Fruit fly (Drosophila melanogaster) ovary, adult (tissue): ENCODE results near the gene Bhmt.

Source experiments
- CG17801 ChIP-seq: fragments of 200-800 bp; optimal IDR thresholded peaks from 2 replicates; lab custom pipeline; 2019; ENCODE audit warnings: missing biosample characterization, mild to moderate bottlenecking, missing genetic modification characterization, moderate library complexity; ENCODE audit not compliant: partially characterized antibody

The Bhmt gene

DNA sequence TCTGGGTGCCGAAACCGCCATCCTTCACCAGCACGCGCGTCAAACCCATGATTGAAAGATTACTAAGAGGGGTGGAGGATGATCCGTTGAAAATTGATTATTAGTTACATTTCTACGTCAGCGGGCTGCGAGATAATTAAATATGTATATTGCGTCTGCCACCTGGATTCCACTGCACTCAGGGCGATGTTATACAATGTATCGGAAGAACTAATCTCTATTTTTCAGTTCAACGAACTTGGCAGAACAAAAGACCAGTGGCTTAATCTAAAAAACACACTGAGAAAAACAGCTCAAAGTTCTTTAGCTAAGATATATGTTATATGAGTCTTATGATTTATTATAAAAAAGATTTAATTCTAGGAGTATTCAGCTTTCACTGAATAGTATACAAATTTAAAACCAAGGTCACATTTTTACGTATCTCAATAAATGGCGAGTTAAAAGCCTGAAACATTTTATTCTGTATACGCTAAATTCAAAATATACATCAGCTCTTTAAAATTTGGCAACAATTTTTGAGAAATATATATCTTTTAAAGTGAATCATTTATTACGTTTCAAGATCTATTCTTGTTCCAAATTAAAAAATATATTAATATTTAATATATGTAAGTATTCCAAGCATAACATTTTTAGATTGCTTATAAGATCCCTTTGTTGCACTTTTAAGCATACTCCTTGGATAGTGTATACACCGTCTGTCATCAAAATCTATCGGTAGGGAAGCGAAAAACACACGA, 3.4 kb downstream of the Bhmt start:
- no peak for TF ChIP-seq CG17801 (GFP tag; lab: Kevin White, UChicago)

DNA sequence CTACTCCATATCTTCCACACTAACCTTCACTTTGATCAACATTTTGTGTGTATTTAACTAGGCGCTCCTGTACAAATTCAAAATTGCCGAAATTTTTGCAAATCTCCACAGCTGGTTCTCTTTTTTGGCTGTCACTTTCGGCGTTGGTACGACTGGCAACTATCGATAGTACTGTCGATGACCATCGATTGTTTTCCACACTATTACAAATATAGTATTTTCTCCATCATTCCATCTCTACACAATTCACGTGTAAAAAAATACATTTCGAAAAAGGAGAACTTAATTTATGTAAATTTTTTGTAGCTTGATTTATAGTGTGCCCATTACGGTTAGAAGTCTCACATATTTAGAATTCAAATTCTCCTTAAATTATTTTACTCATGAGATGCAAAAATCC, 5.4 kb downstream of the Bhmt start, which contains the start of gene Nedd8:
Gene Nedd8, minus strand, starts transcription at position 164 of the 400 bp plus-strand sequence.
- peak; percentile 31 for TF ChIP-seq CG17801 (GFP tag; lab: Kevin White, UChicago)

DNA sequence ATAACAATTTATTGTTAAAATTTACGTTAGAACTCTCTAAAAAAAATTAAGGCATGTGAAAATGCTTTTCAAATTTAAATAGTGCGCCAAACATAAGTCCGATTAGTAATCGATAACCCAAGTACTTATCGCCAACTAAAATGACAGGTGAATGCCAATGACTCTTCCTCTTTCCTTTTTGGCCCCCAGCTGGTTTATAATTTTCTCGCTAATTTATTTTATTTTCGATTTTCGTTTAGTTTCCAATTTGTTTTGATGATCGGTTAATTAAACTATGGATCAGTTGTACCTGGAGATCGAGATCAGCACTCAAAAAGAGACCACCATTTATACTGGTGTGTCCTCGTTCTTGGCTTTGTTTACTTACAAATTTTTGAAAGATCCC, 8.4 kb downstream of the Bhmt start, which contains the start of gene CG10428:
Gene CG10428, plus strand, starts transcription at position 161 of the 385 bp plus-strand sequence.
- TF ChIP-seq CG17801 (GFP tag; lab: Kevin White, UChicago): no peak

DNA sequence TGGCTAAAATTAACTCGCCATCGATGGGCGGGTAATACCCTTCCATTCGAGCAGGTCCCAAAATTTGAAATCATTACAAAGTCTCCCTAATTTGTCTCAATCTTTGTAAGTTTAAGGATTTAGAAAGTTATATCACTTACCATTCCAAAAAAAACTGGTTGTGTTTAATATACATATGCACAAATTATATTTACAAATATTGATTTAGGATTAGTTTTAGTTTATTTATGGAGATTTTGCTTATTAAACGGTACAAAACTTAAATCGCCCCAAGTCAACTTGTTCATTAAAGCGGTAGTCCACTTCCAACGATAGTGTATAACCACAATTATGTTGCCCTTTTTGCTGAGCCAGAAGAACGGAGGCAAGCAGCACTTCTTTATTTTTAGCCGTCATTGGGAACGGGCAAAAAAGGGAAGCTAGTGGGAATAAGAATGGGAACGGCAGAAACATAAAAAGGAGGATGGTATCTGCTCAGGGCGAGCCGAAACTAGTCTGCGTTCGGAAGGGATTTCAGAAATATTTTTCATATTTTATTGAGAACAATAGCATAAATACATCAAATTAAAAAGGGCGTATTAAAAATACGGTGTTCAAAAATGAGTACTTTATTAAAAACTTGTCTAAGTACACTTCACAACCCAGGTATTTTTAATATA, 8.9 kb downstream of the Bhmt start:
- TF ChIP-seq CG17801 (GFP tag; lab: Kevin White, UChicago): no peak

DNA sequence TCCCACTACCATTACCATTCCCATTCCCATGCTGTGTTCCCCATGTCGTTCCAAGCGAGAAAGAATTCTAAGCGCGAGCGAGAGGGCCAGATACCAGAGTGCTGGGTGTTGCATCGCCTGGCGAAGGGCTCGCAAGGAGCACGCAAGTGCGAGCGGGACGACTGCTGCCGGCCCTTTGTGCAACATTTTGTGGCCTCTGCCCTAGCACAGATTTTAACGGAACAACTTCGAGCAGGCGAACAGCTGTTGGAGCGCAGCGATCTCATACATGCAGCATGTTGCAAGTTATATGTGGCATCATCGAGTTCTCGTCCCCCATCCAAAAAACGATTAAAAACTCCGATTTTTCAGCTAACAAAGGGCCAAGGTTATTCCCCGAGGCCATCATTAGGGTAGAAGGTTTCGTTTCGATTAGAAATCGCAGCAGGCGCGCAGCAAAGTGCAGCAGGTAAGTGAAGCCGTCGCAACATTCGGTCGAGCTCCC, 9.6 kb downstream of the Bhmt start:
- no peak for TF ChIP-seq CG17801 (GFP tag; lab: Kevin White, UChicago)

DNA sequence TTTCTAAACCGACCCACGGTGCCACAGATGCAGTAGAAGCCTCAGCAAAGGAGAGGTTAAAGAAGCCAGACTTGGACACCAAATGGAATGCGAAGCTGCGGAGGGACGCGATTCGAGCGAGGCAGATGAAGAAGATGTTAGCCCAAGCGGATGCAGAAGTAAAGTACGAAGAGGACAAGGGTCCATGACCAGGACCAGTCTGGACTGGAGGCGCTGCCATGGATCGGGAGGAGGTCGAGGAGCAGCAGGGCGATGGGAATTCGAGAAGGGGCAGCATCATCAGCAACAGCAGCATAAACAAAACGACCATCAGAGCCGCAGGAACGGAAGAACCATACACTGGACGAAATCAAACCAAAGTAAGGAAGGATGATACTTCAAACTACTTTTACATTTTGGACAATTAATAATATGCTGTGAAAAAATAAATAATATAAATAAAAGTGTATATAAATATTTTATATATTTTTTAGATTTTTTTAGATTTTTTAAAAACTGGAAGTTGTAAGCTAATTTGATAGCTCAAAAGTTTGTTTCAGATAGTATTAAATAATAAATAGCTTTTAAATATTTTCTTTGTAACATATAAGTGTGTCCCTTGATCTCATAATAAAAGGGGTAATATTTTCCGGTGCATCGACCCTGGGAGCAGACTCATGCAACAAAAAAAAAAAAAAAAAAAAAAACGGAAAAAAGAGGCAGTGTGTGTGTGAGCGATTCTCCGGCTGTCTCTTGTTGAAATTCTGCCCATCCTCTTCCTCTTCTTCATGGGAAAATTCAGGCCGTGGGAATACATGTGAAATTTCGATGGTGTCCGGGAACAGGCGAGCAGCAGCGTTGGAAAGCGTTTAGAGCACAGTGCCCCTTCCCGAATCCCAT, 10.2 kb downstream of the Bhmt start:
- TF ChIP-seq CG17801 (GFP tag; lab: Kevin White, UChicago): no peak

DNA sequence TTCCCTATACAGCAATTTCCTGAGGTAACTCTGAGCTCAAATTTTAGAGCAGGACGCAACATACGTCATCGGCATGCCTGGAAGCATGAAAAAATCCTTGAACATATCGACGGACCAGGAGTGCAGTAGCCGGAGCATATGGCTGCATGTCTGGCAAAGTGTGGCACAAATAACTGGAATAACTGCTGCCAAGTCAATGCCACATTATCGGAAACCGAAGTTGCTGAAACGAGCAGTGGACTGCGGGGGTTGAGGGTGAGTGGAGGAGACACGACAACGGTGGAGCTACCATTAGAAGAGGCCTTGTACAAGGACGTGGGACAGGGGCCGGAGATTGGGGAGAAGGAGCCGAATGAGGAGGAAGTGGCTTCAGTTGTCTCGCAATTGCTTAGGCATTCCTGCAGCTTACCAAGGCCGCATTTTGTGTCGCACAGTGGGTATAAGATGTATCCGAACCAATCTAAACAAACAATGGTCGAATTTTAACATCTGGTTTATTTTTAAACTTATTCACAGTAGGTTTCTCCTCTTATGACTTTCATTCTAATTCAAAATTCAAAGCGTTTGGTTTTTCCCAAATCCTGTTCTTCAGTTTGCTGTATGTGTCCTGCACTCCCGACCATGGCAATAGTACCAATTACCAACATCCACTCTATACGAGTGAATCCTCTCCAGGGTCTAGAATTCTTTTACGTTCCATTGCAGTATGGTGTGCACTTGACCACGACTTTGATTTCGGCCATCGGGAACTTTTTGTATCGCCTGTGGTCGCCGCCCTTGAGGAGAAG, 11.2 kb downstream of the Bhmt start, which contains the start of gene CG46304:
Gene CG46304, plus strand, starts transcription at position 541 of the 788 bp plus-strand sequence.
- no peak for TF ChIP-seq CG17801 (GFP tag; lab: Kevin White, UChicago)

DNA sequence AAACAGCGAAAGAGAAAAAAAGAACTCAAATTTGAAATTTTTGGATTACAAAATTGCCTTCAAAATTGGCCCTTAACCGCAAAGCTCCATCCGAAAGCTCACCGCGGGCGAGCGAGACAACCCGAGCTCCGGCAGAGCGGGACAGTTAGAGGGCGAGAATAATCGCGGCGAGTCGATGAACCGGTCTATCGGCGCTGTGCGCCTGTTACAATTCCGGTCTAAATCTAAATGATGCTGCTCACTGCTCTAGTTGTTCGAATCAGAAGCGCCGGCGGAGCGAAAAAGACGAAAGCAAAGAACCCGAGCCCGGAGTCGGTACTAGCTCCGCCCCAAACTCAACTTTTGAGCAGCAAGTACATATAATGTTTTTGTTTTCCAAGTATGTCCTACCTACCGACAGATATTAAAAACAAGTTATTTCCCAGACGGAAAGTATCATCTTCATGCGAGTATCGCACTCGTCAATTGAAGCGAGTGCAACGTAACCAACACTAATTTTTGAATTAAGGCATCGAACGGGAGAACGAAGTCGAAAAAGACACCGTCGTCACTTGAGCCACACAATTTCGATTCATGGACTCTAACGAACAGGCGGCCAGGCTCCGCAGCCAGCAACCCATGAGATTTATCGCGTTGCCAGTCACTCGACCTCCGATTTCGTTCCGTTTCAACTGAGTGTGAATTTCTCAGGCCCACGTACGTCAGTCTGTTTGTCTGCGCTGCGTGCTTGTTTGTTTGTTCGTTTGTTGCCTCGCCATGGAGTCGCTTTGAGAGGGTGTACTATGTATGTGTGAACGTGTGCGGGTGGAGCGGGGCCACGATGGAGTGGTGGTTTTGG, 12.7 kb downstream of the Bhmt start:
- no peak for TF ChIP-seq CG17801 (GFP tag; lab: Kevin White, UChicago)

DNA sequence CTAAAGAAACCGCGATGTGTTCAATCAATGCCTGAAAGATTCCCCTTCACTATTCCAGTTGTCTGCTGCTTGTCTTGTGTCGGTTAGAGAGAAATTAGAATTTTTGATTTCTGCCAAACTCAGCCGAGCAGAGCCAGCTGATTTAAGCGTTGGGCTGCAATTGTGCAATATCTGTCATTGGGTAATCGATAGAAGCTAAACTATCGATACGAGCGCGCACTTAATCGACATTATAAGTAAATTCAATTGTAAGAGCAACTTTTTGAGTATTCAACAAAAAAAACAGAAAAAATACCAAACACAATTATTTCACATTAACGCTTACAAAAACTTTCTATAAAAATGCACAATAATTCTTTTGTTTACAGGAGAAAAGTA, 13.3 kb downstream of the Bhmt start, which contains the start of gene ssp3:
Gene ssp3, minus strand, starts transcription at position 164 of the 378 bp plus-strand sequence.
- TF ChIP-seq CG17801 (GFP tag; lab: Kevin White, UChicago): no peak

DNA sequence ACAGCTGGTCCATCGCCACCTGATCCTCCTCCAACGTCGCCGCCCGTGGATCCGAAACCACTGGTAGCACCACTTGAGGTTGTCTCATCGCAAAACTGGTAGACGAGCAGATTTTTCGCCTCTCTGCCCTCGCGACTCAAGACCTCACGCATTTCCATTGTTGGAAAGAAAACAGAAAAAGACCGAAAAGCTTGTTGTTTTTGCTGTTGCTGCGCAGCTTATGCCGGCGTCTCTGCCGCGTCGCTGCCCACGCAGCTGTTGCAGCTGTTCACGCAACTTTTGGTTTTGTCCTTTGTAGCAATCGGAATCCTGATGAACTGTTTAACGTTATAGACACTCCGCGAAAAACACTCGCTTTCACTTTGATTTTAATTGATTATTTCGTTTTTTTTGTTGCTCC, 13.8 kb downstream of the Bhmt start:
- TF ChIP-seq CG17801 (GFP tag; lab: Kevin White, UChicago): no peak

DNA sequence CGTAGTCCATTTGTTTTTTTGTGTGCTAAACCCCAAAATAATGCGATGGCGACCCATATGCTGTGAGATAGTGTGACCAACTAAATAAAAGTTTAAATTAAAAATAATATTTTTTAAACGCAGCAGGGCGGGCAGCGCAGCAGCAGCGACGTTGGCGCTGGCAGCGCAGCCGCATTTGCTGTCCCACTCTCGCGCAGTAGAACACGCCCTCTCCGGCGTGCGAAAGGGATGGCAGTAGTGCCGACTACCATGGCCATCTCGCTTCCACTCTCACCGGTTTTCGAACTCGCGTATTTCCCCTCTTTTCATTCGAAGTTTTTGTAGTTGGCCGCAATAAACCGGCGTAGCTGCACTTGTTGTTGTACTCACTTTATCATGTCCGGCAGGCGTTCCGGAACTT, 21.1 kb downstream of the Bhmt start:
- peak; percentile 12 for TF ChIP-seq CG17801 (GFP tag; lab: Kevin White, UChicago)

DNA sequence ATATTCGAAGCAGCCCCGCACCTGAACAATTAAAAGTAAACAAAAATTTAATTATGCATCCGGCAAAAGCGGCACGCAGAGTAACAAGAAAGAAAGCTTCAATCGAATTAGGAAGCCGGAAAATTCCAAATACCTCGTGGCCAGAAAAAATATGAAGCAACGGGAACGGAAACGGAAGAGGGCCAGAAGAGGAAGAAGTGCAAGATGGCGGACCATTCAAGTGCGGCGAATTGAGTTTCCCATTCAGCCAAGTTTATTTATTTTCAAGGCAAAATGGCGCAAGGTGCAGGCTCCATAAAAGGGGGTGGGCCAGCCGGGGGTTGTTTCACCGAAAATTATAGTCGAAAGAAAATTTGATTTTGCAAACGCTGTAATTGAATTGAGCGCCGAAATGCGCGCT, 22.5 kb downstream of the Bhmt start:
- no peak for TF ChIP-seq CG17801 (GFP tag; lab: Kevin White, UChicago)

DNA sequence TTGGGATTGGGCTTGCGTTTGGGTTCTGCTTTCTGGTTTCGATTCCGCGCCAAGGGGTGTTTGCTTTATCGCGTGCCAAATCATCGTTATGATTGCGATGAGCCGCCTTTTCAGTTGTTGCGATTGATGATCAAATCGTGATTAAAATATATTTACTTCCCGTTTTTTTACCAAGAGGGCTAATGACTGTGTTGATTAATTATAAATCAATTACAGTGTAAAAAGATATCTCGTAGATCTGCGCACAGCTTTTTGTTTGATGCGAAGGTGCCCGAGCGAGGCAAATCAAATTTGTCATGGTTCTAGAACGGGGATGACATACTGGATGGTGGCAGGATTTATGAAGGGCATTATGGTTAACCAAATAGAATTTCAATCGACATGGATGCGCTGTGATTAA, 23.2 kb downstream of the Bhmt start:
- TF ChIP-seq CG17801 (GFP tag; lab: Kevin White, UChicago): no peak
